Fruit fly (Drosophila melanogaster) whole organism, wandering third instar larva: ENCODE measurements around the gene comm.

Experiments used
- CG9705 ChIP-seq: fragments of 200-800 bp; sonication (Bioruptor generic); optimal IDR thresholded peaks from 2 replicates; lab custom pipeline; 2018; ENCODE audit warnings: missing biosample characterization, mild to moderate bottlenecking, missing genetic modification characterization
- CrebA ChIP-seq: fragments of 200-800 bp; sonication (Bioruptor generic); optimal IDR thresholded peaks from 2 replicates; lab custom pipeline; 2016; ENCODE audit warnings: missing biosample characterization, mild to moderate bottlenecking, missing genetic modification characterization, borderline replicate concordance
- HLH106 ChIP-seq: fragments of 200-800 bp; optimal IDR thresholded peaks from 3 replicates; lab custom pipeline; 2019; ENCODE audit warnings: missing biosample characterization, mild to moderate bottlenecking, missing genetic modification characterization, moderate library complexity
- Hr78 ChIP-seq: fragments of >200 bp; optimal IDR thresholded peaks from 2 replicates; lab custom pipeline; 2017; ENCODE audit warnings: missing biosample characterization, missing genetic modification characterization
- Myc ChIP-seq: fragments of >200 bp; optimal IDR thresholded peaks from 2 replicates; lab custom pipeline; 2017
- dl ChIP-seq, 2 experiments: fragments of 175-275, 200-275 bp in 1 of 2; fragments of 200-275 bp in 1 of 2; sonication (Bioruptor generic); optimal IDR thresholded peaks; lab custom pipeline; 2018; ENCODE audit warnings: mild to moderate bottlenecking in 2 of 2, missing biosample characterization in 2 of 2, missing genetic modification characterization in 2 of 2, moderate library complexity in 2 of 2; ENCODE audit not compliant: partially characterized antibody in 2 of 2, insufficient read depth in 1 of 2
- ey ChIP-seq: fragments of 200-800 bp; sonication (Bioruptor generic); optimal IDR thresholded peaks from 2 replicates; lab custom pipeline; 2016; ENCODE audit warnings: missing biosample characterization, missing genetic modification characterization
- pan ChIP-seq: fragments of >200 bp; optimal IDR thresholded peaks from 2 replicates; lab custom pipeline; 2017
- psq ChIP-seq: fragments of 200-800 bp; sonication (Bioruptor generic); optimal IDR thresholded peaks from 3 replicates; lab custom pipeline; 2017; ENCODE audit warnings: missing biosample characterization, mild to moderate bottlenecking, missing genetic modification characterization, moderate library complexity

dm6 chr3L:15675111-15675510 lies 53.1 kb downstream of the comm start:
- TF ChIP-seq CrebA (GFP tag; lab: Kevin White, UChicago) = no peak
- TF ChIP-seq pan = no peak
- no peak for TF ChIP-seq CG9705 (GFP tag; lab: Kevin White, UChicago)
- TF ChIP-seq HLH106 (tag; lab: Kevin White, UChicago) = no peak
- TF ChIP-seq Myc (lab: Kevin White, UChicago) = no peak
- TF ChIP-seq Hr78 (GFP tag; lab: Kevin White, UChicago) = no peak
- no peak for TF ChIP-seq ey (GFP tag; lab: Kevin White, UChicago)
- TF ChIP-seq psq (GFP tag; lab: Kevin White, UChicago) = no peak
- TF ChIP-seq dl (GFP tag; optimal IDR thresholded peaks at IDR 0.05; lab: Kevin White, UChicago; ENCODE audit: insufficient read depth in 1 of 2, partially characterized antibody in 2 of 2) = no peak
